Worm (Caenorhabditis elegans): ENCODE results near the gene T07G12.2.
A peak's percentile ranks its signal among the peaks of the same experiment; 100 is the strongest.

The T07G12.2 gene

ce11 chrIV:10511432-10511831 is 19.1 kb upstream of the T07G12.2 start (continued):
- peak; percentile 24 for TF ChIP-seq lin-14 (GFP tag; optimal IDR thresholded peaks at IDR 0.05)
- TF ChIP-seq efl-1 (optimal IDR thresholded peaks at IDR 0.05), result no peak
- peak in 1 of 2 experiments; percentile 82 for TF ChIP-seq efl-1 (GFP tag; optimal IDR thresholded peaks at IDR 0.05 in 1 of 2)

ce11 chrIV:10512752-10513151 is 17.8 kb upstream of the T07G12.2 start:
- TF ChIP-seq elt-2 (tag; optimal IDR thresholded peaks at IDR 0.05) (no peak), ets-5 (GFP tag; IDR thresholded peaks at IDR 0.05) (no peak), pqm-1 (tag; optimal IDR thresholded peaks at IDR 0.05) (no peak), skn-1 (tag; optimal IDR thresholded peaks at IDR 0.05) (no peak), nhr-20 (tag; optimal IDR thresholded peaks at IDR 0.05) (no peak), ceh-82 (tag; optimal IDR thresholded peaks at IDR 0.05) (no peak), zag-1 (tag; optimal IDR thresholded peaks at IDR 0.05) (no peak), sox-4 (tag; optimal IDR thresholded peaks at IDR 0.05) (no peak), aly-2 (tag; optimal IDR thresholded peaks at IDR 0.05) (no peak), fos-1 (tag; optimal IDR thresholded peaks at IDR 0.05) (no peak), lir-3 (tag; optimal IDR thresholded peaks at IDR 0.05; ENCODE audit: poor library complexity) (no peak), fkh-10 (GFP tag; optimal IDR thresholded peaks at IDR 0.05) (no peak), hlh-17 (GFP tag; optimal IDR thresholded peaks at IDR 0.05; ENCODE audit: borderline replicate concordance) (no peak), ceh-8 (GFP tag; optimal IDR thresholded peaks at IDR 0.05) (no peak), rnt-1 (tag; optimal IDR thresholded peaks at IDR 0.05) (peak; percentile 51), nhr-19 (GFP tag; conservative IDR thresholded peaks at IDR 0.05) (no peak; the same call in 1 of the 2 replicates), snpc-4 (tag; optimal IDR thresholded peaks at IDR 0.05) (no peak), C34B4.2 (tag; optimal IDR thresholded peaks at IDR 0.05) (no peak), mdl-1 (tag; optimal IDR thresholded peaks at IDR 0.05) (no peak), ztf-4 (tag; optimal IDR thresholded peaks at IDR 0.05) (no peak), pag-3 (tag; optimal IDR thresholded peaks at IDR 0.05; ENCODE audit: borderline replicate concordance, insufficient read depth) (peak; percentile 77), nhr-47 (tag; optimal IDR thresholded peaks at IDR 0.05) (no peak), snu-23 (GFP tag; optimal IDR thresholded peaks at IDR 0.05) (peak; percentile 39), Y116A8C.19 (tag; optimal IDR thresholded peaks at IDR 0.05; ENCODE audit: borderline replicate concordance) (no peak), sptf-1 (tag; optimal IDR thresholded peaks at IDR 0.05) (no peak), C16A3.4 (tag; optimal IDR thresholded peaks at IDR 0.05) (no peak), dpl-1 (GFP tag; optimal IDR thresholded peaks at IDR 0.05) (no peak), unc-98 (GFP tag; IDR thresholded peaks at IDR 0.05) (no peak), C04F5.9 (tag; optimal IDR thresholded peaks at IDR 0.05) (no peak), tlp-1 (tag; optimal IDR thresholded peaks at IDR 0.05) (no peak), aha-1 (tag; optimal IDR thresholded peaks at IDR 0.05) (no peak), pax-3 (tag; optimal IDR thresholded peaks at IDR 0.05) (no peak), irx-1 (tag; optimal IDR thresholded peaks at IDR 0.05) (no peak), swsn-7 (tag; optimal IDR thresholded peaks at IDR 0.05) (no peak), nhr-28 (tag; optimal IDR thresholded peaks at IDR 0.05) (no peak), lin-14 (GFP tag; optimal IDR thresholded peaks at IDR 0.05) (peak; percentile 69), jun-1 (tag; optimal IDR thresholded peaks at IDR 0.05) (no peak), unc-30 (tag; optimal IDR thresholded peaks at IDR 0.05) (no peak), zip-4 (GFP tag; optimal IDR thresholded peaks at IDR 0.05) (no peak), mef-2 (tag; optimal IDR thresholded peaks at IDR 0.05) (peak; percentile 10), lin-39 (tag; optimal IDR thresholded peaks at IDR 0.05) (no peak), hpl-2 (GFP tag; optimal IDR thresholded peaks at IDR 0.05) (no peak), lin-35 (GFP tag; optimal IDR thresholded peaks at IDR 0.05) (no peak), unc-86 (tag; optimal IDR thresholded peaks at IDR 0.05) (no peak), lin-15B (tag; optimal IDR thresholded peaks at IDR 0.05) (no peak), isw-1 (GFP tag; IDR thresholded peaks at IDR 0.05) (no peak), nhr-85 (tag) (no peak), tbx-2 (tag; optimal IDR thresholded peaks at IDR 0.05) (no peak), nhr-12 (tag; optimal IDR thresholded peaks at IDR 0.05) (no peak), egl-27 (tag; optimal IDR thresholded peaks at IDR 0.05) (no peak), efl-1 (optimal IDR thresholded peaks at IDR 0.05) (no peak), efl-1 (GFP tag; optimal IDR thresholded peaks at IDR 0.05 in 1 of 2) (peak in 1 of 2 experiments; percentile 78)
